Fruit fly (Drosophila melanogaster) whole organism, pupa: ENCODE data around the gene ClpX.

Experiments used
- CG12605 ChIP-seq: fragments of 200-800 bp; sonication (Bioruptor generic); IDR thresholded peaks from 2 replicates; pipeline ENCODE4 v1.3.6; 2022; ENCODE audit warnings: missing biosample characterization, missing genetic modification characterization
- CG8301 ChIP-seq: fragments of 200-800 bp; sonication (Bioruptor generic); optimal IDR thresholded peaks from 2 replicates; lab custom pipeline; 2018; ENCODE audit warnings: missing biosample characterization, mild to moderate bottlenecking, missing genetic modification characterization
- EcR ChIP-seq: fragments of 200-800 bp; sonication (Bioruptor generic); optimal IDR thresholded peaks from 3 replicates; lab custom pipeline; 2019; ENCODE audit warnings: missing biosample characterization, missing genetic modification characterization, mild to moderate bottlenecking, moderate library complexity, missing genetic modification reagents
- Ets98B ChIP-seq: fragments of 200-800 bp; sonication (Bioruptor generic); IDR thresholded peaks from 2 replicates; pipeline ENCODE4 v1.3.6; 2022; ENCODE audit warnings: missing biosample characterization, missing genetic modification characterization
- Pif1A ChIP-seq: fragments of 200-800 bp; sonication (Bioruptor generic); optimal IDR thresholded peaks from 3 replicates; lab custom pipeline; 2016; ENCODE audit warnings: missing biosample characterization, missing genetic modification characterization
- fd96Ca ChIP-seq: fragments of 200-800 bp; sonication (Bioruptor generic); IDR thresholded peaks from 3 replicates; pipeline ENCODE4 v1.3.6; 2022; ENCODE audit warnings: missing biosample characterization, missing genetic modification characterization

- TF ChIP-seq Ets98B (GFP tag; lab: Robert Waterston, UW) (no peak), CG12605 (GFP tag; lab: Robert Waterston, UW) (no peak), CG8301 (tag; lab: Kevin White, UChicago) (no peak), Pif1A (GFP tag; lab: Kevin White, UChicago) (no peak), fd96Ca (GFP tag; lab: Robert Waterston, UW) (no peak), EcR (GFP tag; lab: Kevin White, UChicago) (no peak)
These were observed 44.7 kb upstream of the ClpX start, which contains the start of gene CG4783 for dm6 chr3R:19948143-19948542.
